Worm (Caenorhabditis elegans) whole organism, L4 larva: ENCODE measurements around the gene F39F10.2.

Experiments used
- F26F4.8 ChIP-seq: fragments of 200-800 bp; sonication (Bioruptor generic); conservative IDR thresholded peaks from 2 replicates; pipeline ENCODE4 v1.3.6; 2022; ENCODE audit warnings: missing genetic modification characterization, missing compliant biosample characterization
- fkh-10 ChIP-seq: fragments of 150-350 bp; optimal IDR thresholded peaks from 2 replicates; lab custom pipeline; 2014; ENCODE audit warnings: missing biosample characterization, missing genetic modification reagents, missing genetic modification characterization
- lin-15B ChIP-seq: fragments of 150-350 bp; sonication (generic microtip); optimal IDR thresholded peaks from 3 replicates; lab custom pipeline; 2014; ENCODE audit warnings: missing biosample characterization, missing genetic modification characterization
- lin-38 ChIP-seq: fragments of 200-800 bp; sonication (Bioruptor generic); IDR thresholded peaks from 2 replicates; pipeline ENCODE4 v1.3.6; 2022; ENCODE audit warnings: missing genetic modification reagents, missing genetic modification characterization, missing compliant biosample characterization
- nhr-25 ChIP-seq: sonication (generic microtip); optimal IDR thresholded peaks from 2 replicates; lab custom pipeline; 2017; ENCODE audit warnings: missing genetic modification characterization, mild to moderate bottlenecking, missing compliant biosample characterization, antibody characterized with exemption, moderate library complexity, borderline replicate concordance; ENCODE audit not compliant: insufficient read depth
- skn-1 ChIP-seq: fragments of 150-350 bp; optimal IDR thresholded peaks from 2 replicates; lab custom pipeline; 2014; ENCODE audit warnings: missing biosample characterization, missing genetic modification characterization
- tra-1 ChIP-seq: fragments of 200-800 bp; sonication (Bioruptor generic); IDR thresholded peaks from 2 replicates; pipeline ENCODE4 v1.3.6; 2022; ENCODE audit warnings: missing genetic modification reagents, missing genetic modification characterization, missing compliant biosample characterization

- TF ChIP-seq F26F4.8 (GFP tag; lab: Robert Waterston, UW) (no peak), nhr-25 (tag; lab: Kevin White, UChicago) (no peak), skn-1 (tag; lab: Kevin White, UChicago) (no peak), fkh-10 (GFP tag; lab: Kevin White, UChicago) (no peak), tra-1 (GFP tag; lab: Robert Waterston, UW) (no peak), lin-38 (GFP tag; lab: Robert Waterston, UW) (no peak), lin-15B (tag; lab: Kevin White, UChicago) (no peak)
These were observed 29.0 kb downstream of the F39F10.2 start, which contains the start of gene C30E1.4 for ce11 chrX:16923636-16924035.
